Worm (Caenorhabditis elegans) whole organism, L1 larva: ENCODE data around the gene lact-3.

Experiments used
- C04F5.9 ChIP-seq: sonication (generic microtip); optimal IDR thresholded peaks from 2 replicates; lab custom pipeline; 2016; ENCODE audit warnings: missing genetic modification characterization, missing compliant biosample characterization
- aha-1 ChIP-seq: fragments of 150-350 bp; optimal IDR thresholded peaks from 2 replicates; lab custom pipeline; 2014; ENCODE audit warnings: missing biosample characterization, missing genetic modification characterization
- blmp-1 ChIP-seq: fragments of 150-350 bp; optimal IDR thresholded peaks from 2 replicates; lab custom pipeline; 2014; ENCODE audit warnings: missing biosample characterization, missing genetic modification characterization
- ceh-8 ChIP-seq: fragments of 200-800 bp; sonication (Bioruptor generic); optimal IDR thresholded peaks from 2 replicates; lab custom pipeline; 2018; ENCODE audit warnings: mild to moderate bottlenecking, missing genetic modification characterization, moderate library complexity, missing compliant biosample characterization
- ceh-82 ChIP-seq, 3 experiments: fragments of 150-350 bp in 1 of 3; sonication (generic microtip) in 2 of 3; optimal IDR thresholded peaks; 2 replicates each; lab custom pipeline; 2014 to 2017; ENCODE audit warnings: missing biosample characterization in 3 of 3, missing genetic modification characterization in 3 of 3
- dsc-1 ChIP-seq: sonication (generic microtip); optimal IDR thresholded peaks from 2 replicates; lab custom pipeline; 2016; ENCODE audit warnings: mild to moderate bottlenecking, missing genetic modification characterization, missing compliant biosample characterization
- egl-13 ChIP-seq: sonication (generic microtip); optimal IDR thresholded peaks from 2 replicates; lab custom pipeline; 2016; ENCODE audit warnings: missing genotype, missing genetic modification reagents, missing genetic modification characterization, missing compliant biosample characterization
- elt-2 ChIP-seq: sonication (generic microtip); optimal IDR thresholded peaks from 2 replicates; lab custom pipeline; 2016; ENCODE audit warnings: missing genetic modification characterization, mild to moderate bottlenecking, inconsistent platforms, missing compliant biosample characterization, missing genetic modification reagents
- fkh-4 ChIP-seq: sonication (generic microtip); optimal IDR thresholded peaks from 2 replicates; lab custom pipeline; 2016; ENCODE audit warnings: missing compliant biosample characterization, missing genetic modification characterization, borderline replicate concordance
- grh-1 ChIP-seq: fragments of 200-800 bp; sonication (Bioruptor generic); IDR thresholded peaks from 2 replicates; pipeline ENCODE4 v1.3.6; 2022; ENCODE audit warnings: missing genetic modification reagents, missing genetic modification characterization, missing compliant biosample characterization
- hlh-17 ChIP-seq: fragments of 200-800 bp; sonication (Bioruptor generic); optimal IDR thresholded peaks from 2 replicates; lab custom pipeline; 2018; ENCODE audit warnings: missing genetic modification characterization, mild to moderate bottlenecking, missing compliant biosample characterization, moderate library complexity, borderline replicate concordance
- hlh-4 ChIP-seq: sonication (generic microtip); optimal IDR thresholded peaks from 2 replicates; lab custom pipeline; 2016; ENCODE audit warnings: mild to moderate bottlenecking, missing genetic modification characterization, missing compliant biosample characterization
- lin-14 ChIP-seq: fragments of 200-800 bp; sonication (Bioruptor generic); optimal IDR thresholded peaks from 2 replicates; lab custom pipeline; 2018; ENCODE audit warnings: mild to moderate bottlenecking, missing genetic modification characterization, moderate library complexity, missing compliant biosample characterization
- lin-15B ChIP-seq: fragments of 150-350 bp; sonication (generic microtip); optimal IDR thresholded peaks from 3 replicates; lab custom pipeline; 2014; ENCODE audit warnings: missing biosample characterization, missing genetic modification characterization
- lin-39 ChIP-seq: fragments of 150-350 bp; optimal IDR thresholded peaks from 2 replicates; lab custom pipeline; 2014; ENCODE audit warnings: missing biosample characterization, missing genetic modification reagents, missing genetic modification characterization
- mab-9 ChIP-seq: fragments of 200-800 bp; sonication (Bioruptor generic); IDR thresholded peaks from 2 replicates; pipeline ENCODE4 v1.3.6; 2022; ENCODE audit warnings: missing genetic modification reagents, missing genetic modification characterization, missing compliant biosample characterization
- mep-1 ChIP-seq: fragments of 150-350 bp; optimal IDR thresholded peaks from 2 replicates; lab custom pipeline; 2014; ENCODE audit warnings: missing biosample characterization, missing genetic modification characterization
- nhr-20 ChIP-seq: sonication (generic microtip); optimal IDR thresholded peaks from 2 replicates; lab custom pipeline; 2016; ENCODE audit warnings: mild to moderate bottlenecking, missing genetic modification characterization, missing compliant biosample characterization
- nhr-237 ChIP-seq: fragments of 150-350 bp; optimal IDR thresholded peaks from 2 replicates; lab custom pipeline; 2014; ENCODE audit warnings: missing biosample characterization, missing genetic modification characterization
- nhr-28 ChIP-seq: fragments of 150-350 bp; optimal IDR thresholded peaks from 2 replicates; lab custom pipeline; 2014; ENCODE audit warnings: missing biosample characterization, missing genetic modification characterization
- nhr-76 ChIP-seq: sonication (generic microtip); optimal IDR thresholded peaks from 2 replicates; lab custom pipeline; 2017; ENCODE audit warnings: missing biosample characterization, missing genetic modification characterization
- nhr-77 ChIP-seq: fragments of 150-350 bp; optimal IDR thresholded peaks from 2 replicates; lab custom pipeline; 2014; ENCODE audit warnings: missing biosample characterization, missing genetic modification characterization
- nhr-85 ChIP-seq: sonication (generic microtip); peaks from one replicate; lab custom pipeline; 2016; ENCODE audit warnings: missing genetic modification characterization, inconsistent platforms, missing compliant biosample characterization
- pax-3 ChIP-seq: fragments of 200-800 bp; sonication (Bioruptor generic); optimal IDR thresholded peaks from 2 replicates; lab custom pipeline; 2018; ENCODE audit warnings: mild to moderate bottlenecking, missing genetic modification characterization, moderate library complexity, missing compliant biosample characterization
- pqm-1 ChIP-seq: sonication (generic microtip); optimal IDR thresholded peaks from 3 replicates; lab custom pipeline; 2017; ENCODE audit warnings: missing biosample characterization, missing genetic modification characterization
- snu-23 ChIP-seq: sonication (generic microtip); optimal IDR thresholded peaks from 2 replicates; lab custom pipeline; 2016; ENCODE audit warnings: missing genetic modification characterization, missing compliant biosample characterization
- sox-4 ChIP-seq: sonication (generic microtip); optimal IDR thresholded peaks from 2 replicates; lab custom pipeline; 2016; ENCODE audit warnings: missing genetic modification characterization, missing compliant biosample characterization
- sptf-1 ChIP-seq: fragments of 150-350 bp; optimal IDR thresholded peaks from 2 replicates; lab custom pipeline; 2014; ENCODE audit warnings: missing biosample characterization, missing genetic modification characterization
- sup-37 ChIP-seq: fragments of 200-800 bp; sonication (Bioruptor generic); optimal IDR thresholded peaks from 2 replicates; lab custom pipeline; 2018; ENCODE audit warnings: mild to moderate bottlenecking, missing genetic modification characterization, missing compliant biosample characterization
- tlp-1 ChIP-seq: fragments of 150-350 bp; optimal IDR thresholded peaks from 2 replicates; lab custom pipeline; 2014; ENCODE audit warnings: missing biosample characterization, missing genetic modification characterization
- unc-62 ChIP-seq: fragments of 150-350 bp; optimal IDR thresholded peaks from 2 replicates; lab custom pipeline; 2014; ENCODE audit warnings: missing biosample characterization, missing genetic modification reagents, missing genetic modification characterization
- unc-98 ChIP-seq: fragments of 200-800 bp; sonication (Bioruptor generic); IDR thresholded peaks from 2 replicates; pipeline ENCODE4 v1.3.6; 2022; ENCODE audit warnings: missing genetic modification characterization, missing compliant biosample characterization
- zag-1 ChIP-seq: fragments of 150-350 bp; optimal IDR thresholded peaks from 2 replicates; lab custom pipeline; 2014; ENCODE audit warnings: missing biosample characterization, missing genetic modification characterization
- ztf-4 ChIP-seq: fragments of 150-350 bp; optimal IDR thresholded peaks from 2 replicates; lab custom pipeline; 2014; ENCODE audit warnings: missing biosample characterization, missing genetic modification characterization

lact-3 gene

ce11 chrII:10704575-10705170 is 47.2 kb upstream of the lact-3 start, which contains the start of gene col-39:
Gene col-39, plus strand, starts transcription at chrII:10704916.
- TF ChIP-seq snu-23 (GFP tag; lab: Kevin White, UChicago) (peak; percentile 11), dsc-1 (tag; lab: Kevin White, UChicago) (no peak), lin-15B (tag; lab: Kevin White, UChicago) (no peak), sptf-1 (no peak), mep-1 (tag; lab: Kevin White, UChicago) (no peak), sox-4 (tag; lab: Kevin White, UChicago) (no peak), fkh-4 (no peak), nhr-76 (tag; lab: Kevin White, UChicago) (no peak), ceh-82 (tag; optimal IDR thresholded peaks at IDR 0.05; lab: Kevin White, UChicago) (no peak), nhr-85 (peak; percentile 79), nhr-77 (tag; lab: Kevin White, UChicago) (no peak), nhr-20 (peak; percentile 33), nhr-28 (tag; lab: Kevin White, UChicago) (no peak), sup-37 (GFP tag; lab: Kevin White, UChicago) (no peak), grh-1 (no peak), egl-13 (tag; lab: Kevin White, UChicago) (no peak), mab-9 (GFP tag; lab: Robert Waterston, UW) (no peak), lin-14 (peak; percentile 54), hlh-4 (tag; lab: Kevin White, UChicago) (no peak), unc-98 (no peak), tlp-1 (tag; lab: Kevin White, UChicago) (no peak), lin-39 (tag; lab: Kevin White, UChicago) (no peak), hlh-17 (no peak), nhr-237 (tag; lab: Kevin White, UChicago) (no peak), pax-3 (tag; lab: Kevin White, UChicago) (no peak)

ce11 chrII:10703594-10704384 is 46.3 kb upstream of the lact-3 start, which contains the start of gene col-79:
Gene col-79, plus strand, starts transcription at chrII:10703613.
- TF ChIP-seq aha-1 (no peak), lin-14 (peak; percentile 26), nhr-20 (peak; percentile 37), nhr-85 (peak; percentile 76)
- TF ChIP-seq, all 84 proteins: peak for 3

ce11 chrII:10696060-10696459 is 38.6 kb upstream of the lact-3 start:
- no peak for TF ChIP-seq fkh-4
- TF ChIP-seq zag-1 (tag; lab: Kevin White, UChicago) = no peak
- TF ChIP-seq lin-14 = peak; percentile 1
- no peak for TF ChIP-seq pqm-1 (tag; lab: Kevin White, UChicago)

ce11 chrII:10694713-10695112 is 37.2 kb upstream of the lact-3 start, which contains the start of gene lgc-57:
Gene lgc-57, plus strand, starts transcription at chrII:10695013.
- no peak for TF ChIP-seq ceh-8
- TF ChIP-seq grh-1 = no peak

ce11 chrII:10693655-10694054 is 36.2 kb upstream of the lact-3 start, which contains the start of gene gbh-1:
Gene gbh-1, minus strand, starts transcription at chrII:10693803.
- no peak for TF ChIP-seq unc-62 (GFP tag; lab: Kevin White, UChicago)
- no peak for TF ChIP-seq ceh-82 (tag; optimal IDR thresholded peaks at IDR 0.05; lab: Kevin White, UChicago)
- no peak for TF ChIP-seq unc-98
- TF ChIP-seq ztf-4 (tag; lab: Kevin White, UChicago) = no peak
- TF ChIP-seq elt-2 (tag; lab: Kevin White, UChicago) = peak; percentile 26
- TF ChIP-seq C04F5.9 (tag; lab: Kevin White, UChicago) = no peak
- TF ChIP-seq blmp-1 = peak; percentile 70
- no peak for TF ChIP-seq nhr-76 (tag; lab: Kevin White, UChicago)
- TF ChIP-seq, all 84 proteins: peak for 2
